Worm (Caenorhabditis elegans): ENCODE measurements around the gene Y41C4A.21.
A peak's percentile ranks its signal among the peaks of the same experiment; 100 is the strongest.

Y41C4A.21 gene

DNA sequence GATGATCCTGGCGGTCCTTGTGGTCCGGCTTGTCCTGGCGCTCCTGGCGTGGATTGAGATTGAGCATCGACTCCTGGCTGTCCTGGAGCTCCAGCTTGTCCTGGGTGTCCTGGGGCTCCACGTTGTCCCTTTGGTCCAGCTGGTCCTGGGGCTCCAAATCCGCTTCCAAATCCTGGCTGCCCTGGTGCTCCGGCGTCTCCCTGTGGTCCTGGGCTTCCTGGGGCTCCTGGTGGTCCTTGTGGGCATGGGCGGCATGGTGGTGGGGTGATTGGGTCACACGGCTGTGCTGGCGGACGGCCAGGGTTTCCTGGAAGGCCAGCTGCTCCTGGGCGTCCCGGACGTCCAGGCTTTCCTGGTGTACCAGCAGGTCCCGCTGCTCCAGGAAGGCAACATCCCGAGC is 26.2 kb upstream of the Y41C4A.21 start:
- TF ChIP-seq lsy-2 (tag; optimal IDR thresholded peaks at IDR 0.05) (no peak), elt-3 (tag; optimal IDR thresholded peaks at IDR 0.05) (no peak), ceh-39 (tag; optimal IDR thresholded peaks at IDR 0.05) (no peak), lin-13 (tag; optimal IDR thresholded peaks at IDR 0.05) (no peak)

DNA sequence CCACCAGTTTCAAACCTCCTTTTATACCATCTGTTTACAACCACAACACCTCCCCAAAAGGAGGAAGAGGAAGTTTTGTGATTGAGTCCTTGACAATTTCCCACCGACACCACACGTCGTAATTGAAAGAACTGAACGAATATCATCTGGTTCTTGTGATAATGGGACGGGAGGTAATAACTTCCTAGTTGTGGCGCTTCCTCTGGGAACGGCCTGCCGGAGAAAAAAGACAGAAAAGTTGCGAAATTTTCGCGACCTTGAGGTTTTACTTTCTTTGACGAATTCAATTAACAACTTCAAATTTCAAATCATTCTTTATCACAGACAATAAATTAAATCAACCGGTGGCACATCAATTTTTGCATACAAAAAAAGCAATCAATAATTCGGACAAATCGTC is 25.5 kb upstream of the Y41C4A.21 start, which contains the start of gene col-96:
Gene col-96 (minus strand): TSS at position 101 of the 400 bp plus-strand sequence.
- no peak for TF ChIP-seq nhr-76 (tag; optimal IDR thresholded peaks at IDR 0.05)
- no peak for TF ChIP-seq sptf-1 (tag; optimal IDR thresholded peaks at IDR 0.05)
- TF ChIP-seq lin-32 (GFP tag; optimal IDR thresholded peaks at IDR 0.05): no peak
- no peak for TF ChIP-seq mab-5 (tag; optimal IDR thresholded peaks at IDR 0.05)

DNA sequence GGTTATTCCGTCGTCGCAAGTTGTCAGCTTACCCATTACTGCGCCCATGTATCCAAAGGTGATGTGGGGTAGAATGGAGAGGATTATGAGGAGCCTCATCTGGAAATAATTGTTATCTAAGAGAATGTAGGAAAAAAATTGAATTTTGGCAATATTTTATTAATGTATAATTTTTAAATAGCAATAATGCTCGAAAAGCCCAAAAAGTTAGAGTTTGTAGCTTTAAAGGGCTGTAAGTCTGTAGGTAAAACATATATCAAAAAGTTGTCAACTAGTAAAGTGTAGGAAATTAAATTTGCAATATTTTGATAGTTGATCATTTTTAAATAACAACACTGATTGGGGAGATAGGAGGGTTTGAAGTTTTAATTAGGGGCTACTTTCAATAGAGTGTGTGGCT is 23.4 kb upstream of the Y41C4A.21 start, which contains the start of gene Y41C4A.8:
Gene Y41C4A.8 (minus strand): TSS at position 101 of the 400 bp plus-strand sequence.
- TF ChIP-seq elt-3 (tag; optimal IDR thresholded peaks at IDR 0.05) (no peak), nhr-12 (tag; optimal IDR thresholded peaks at IDR 0.05) (no peak), ceh-43 (GFP tag; optimal IDR thresholded peaks at IDR 0.05) (no peak), unc-39 (tag; optimal IDR thresholded peaks at IDR 0.05) (no peak), ztf-11 (tag; optimal IDR thresholded peaks at IDR 0.05) (no peak), nhr-76 (tag; optimal IDR thresholded peaks at IDR 0.05) (no peak), drap-1 (GFP tag; optimal IDR thresholded peaks at IDR 0.05) (no peak)

DNA sequence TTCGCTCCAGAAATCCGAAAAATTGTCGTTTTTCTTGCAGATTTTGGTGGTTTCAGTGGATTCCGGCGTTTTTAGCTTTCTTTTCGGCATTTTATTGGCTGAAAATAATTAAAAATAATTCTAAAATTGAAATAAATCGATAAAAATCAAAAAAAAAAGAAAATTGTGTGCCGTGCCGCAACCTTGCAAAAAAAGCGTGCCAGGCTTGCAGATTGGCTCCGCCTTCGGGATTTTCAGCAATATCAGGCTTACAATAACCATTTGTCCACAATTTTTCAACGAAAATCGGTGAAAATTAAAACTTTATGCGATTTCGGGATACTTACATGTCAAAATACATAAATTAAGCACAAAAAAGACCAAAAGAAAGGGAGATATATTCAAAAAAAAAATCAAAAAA is 13.6 kb upstream of the Y41C4A.21 start, which contains the start of gene Y41C4A.9:
Gene Y41C4A.9 (minus strand): TSS at position 98 of the 400 bp plus-strand sequence.
- TF ChIP-seq elt-3 (tag; optimal IDR thresholded peaks at IDR 0.05) (no peak), mab-5 (tag; optimal IDR thresholded peaks at IDR 0.05) (no peak), ceh-43 (GFP tag; optimal IDR thresholded peaks at IDR 0.05) (no peak), unc-62 (GFP tag; optimal IDR thresholded peaks at IDR 0.05) (no peak)

DNA sequence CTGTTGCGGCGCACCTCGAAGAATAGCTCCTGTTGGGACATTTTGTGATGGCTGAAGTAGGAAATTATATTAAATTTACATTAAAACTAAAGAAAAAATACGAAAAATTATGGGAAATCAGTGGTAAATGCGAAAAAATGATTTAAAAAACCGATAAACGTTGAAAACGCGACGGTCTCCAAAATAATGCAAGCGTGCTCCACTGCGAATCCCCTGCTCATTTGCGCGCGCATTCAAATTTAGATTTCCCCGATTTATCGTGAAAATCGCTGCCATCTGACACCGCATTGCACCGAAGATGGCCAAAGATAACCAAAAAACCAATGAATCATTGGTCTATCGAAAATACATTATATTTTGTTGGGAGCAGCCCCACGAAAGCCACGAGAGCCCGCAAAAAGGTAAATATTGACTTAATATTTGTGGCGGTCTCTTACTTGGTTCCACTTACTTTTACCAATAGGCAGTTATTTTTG is 12.7 kb upstream of the Y41C4A.21 start, which contains the start of the genes elb-1 and Y41C4A.11:
Gene elb-1 (minus strand): TSS at position 51 of the 476 bp plus-strand sequence.
Gene Y41C4A.11 (plus strand): TSS at position 461 of the 476 bp plus-strand sequence.
- no peak for TF ChIP-seq blmp-1 (tag; optimal IDR thresholded peaks at IDR 0.05)
- no peak for TF ChIP-seq ces-1 (GFP tag; optimal IDR thresholded peaks at IDR 0.05)
- TF ChIP-seq nhr-237 (tag; optimal IDR thresholded peaks at IDR 0.05): peak; percentile 27
- no peak for TF ChIP-seq zip-8 (tag; optimal IDR thresholded peaks at IDR 0.05)
- TF ChIP-seq snpc-4 (tag; optimal IDR thresholded peaks at IDR 0.05): no peak
- peak; percentile 71 for TF ChIP-seq elt-1 (tag; optimal IDR thresholded peaks at IDR 0.05; ENCODE audit: borderline replicate concordance, insufficient read depth)
- no peak for TF ChIP-seq bed-3 (GFP tag; optimal IDR thresholded peaks at IDR 0.05)
- no peak for TF ChIP-seq lin-32 (GFP tag; optimal IDR thresholded peaks at IDR 0.05)
- TF ChIP-seq ztf-11 (tag; optimal IDR thresholded peaks at IDR 0.05): no peak
- TF ChIP-seq sem-2 (GFP tag; optimal IDR thresholded peaks at IDR 0.05): no peak
- TF ChIP-seq mls-2 (tag; optimal IDR thresholded peaks at IDR 0.05): no peak
- no peak for TF ChIP-seq nhr-2 (tag; optimal IDR thresholded peaks at IDR 0.05)
- TF ChIP-seq lin-13 (tag; optimal IDR thresholded peaks at IDR 0.05): peak; percentile 46
- peak; percentile 79 for TF ChIP-seq ceh-39 (tag; optimal IDR thresholded peaks at IDR 0.05)
- TF ChIP-seq M03D4.4 (tag; optimal IDR thresholded peaks at IDR 0.05): no peak
- no peak for TF ChIP-seq hlh-1 (tag; optimal IDR thresholded peaks at IDR 0.05)
- no peak for TF ChIP-seq ceh-43 (GFP tag; optimal IDR thresholded peaks at IDR 0.05)
- TF ChIP-seq ham-2 (GFP tag; optimal IDR thresholded peaks at IDR 0.05): no peak
- peak; percentile 11 for TF ChIP-seq pha-4 (tag; optimal IDR thresholded peaks at IDR 0.05)
- TF ChIP-seq unc-120 (tag; optimal IDR thresholded peaks at IDR 0.05; ENCODE audit: poor library complexity, severe bottlenecking): no peak
- peak; percentile 47 for TF ChIP-seq lsy-2 (tag; optimal IDR thresholded peaks at IDR 0.05)
- TF ChIP-seq mab-5 (tag; optimal IDR thresholded peaks at IDR 0.05): no peak
- no peak for TF ChIP-seq sptf-1 (tag; optimal IDR thresholded peaks at IDR 0.05)
- peak; percentile 75 for TF ChIP-seq mep-1 (tag; optimal IDR thresholded peaks at IDR 0.05)
- no peak for TF ChIP-seq nhr-28 (tag; optimal IDR thresholded peaks at IDR 0.05)
- TF ChIP-seq unc-39 (tag; optimal IDR thresholded peaks at IDR 0.05): no peak
- TF ChIP-seq flh-1 (GFP tag; optimal IDR thresholded peaks at IDR 0.05): no peak
- TF ChIP-seq unc-62 (GFP tag; optimal IDR thresholded peaks at IDR 0.05): no peak
- no peak for TF ChIP-seq cnd-1 (tag; optimal IDR thresholded peaks at IDR 0.05)
- TF ChIP-seq drap-1 (GFP tag; optimal IDR thresholded peaks at IDR 0.05): no peak
- no peak for TF ChIP-seq elt-3 (tag; optimal IDR thresholded peaks at IDR 0.05)
- no peak for TF ChIP-seq tbx-8 (GFP tag; optimal IDR thresholded peaks at IDR 0.05)
- TF ChIP-seq nhr-76 (tag; optimal IDR thresholded peaks at IDR 0.05): no peak
- no peak for TF ChIP-seq ceh-83 (GFP tag; optimal IDR thresholded peaks at IDR 0.05)
- TF ChIP-seq nhr-12 (tag; optimal IDR thresholded peaks at IDR 0.05): no peak

All from whole organism, mixed stage, embryonic.